Worm (Caenorhabditis elegans): ENCODE measurements around the gene gldi-10.

- TF ChIP-seq klf-2 (GFP tag; conservative IDR thresholded peaks at IDR 0.05) (no peak), ref-1 (GFP tag; conservative IDR thresholded peaks at IDR 0.05) (no peak), cog-1 (tag; optimal IDR thresholded peaks at IDR 0.05) (no peak), tab-1 (GFP tag; IDR thresholded peaks at IDR 0.05) (no peak), ztf-23 (GFP tag; IDR thresholded peaks at IDR 0.05) (no peak), ztf-29 (GFP tag; IDR thresholded peaks at IDR 0.05) (no peak)
Observed at ce11 chrIV:9069703-9070102, 29.3 kb upstream of the gldi-10 start, which contains the start of gene nhr-11.

Data from whole organism, midembryonic.